Worm (Caenorhabditis elegans): ENCODE measurements around the gene C52B9.19.

C52B9.19 gene

ce11 chrX:4246867-4247591 is 35.3 kb upstream of the C52B9.19 start, which contains the start of gene F48D6.4:
F48D6.4 (minus strand) TSS chrX:4247212.
- TF ChIP-seq nhr-76 (tag; optimal IDR thresholded peaks at IDR 0.05) (no peak), elt-2 (tag; optimal IDR thresholded peaks at IDR 0.05) (peak; percentile 83), ama-1 (optimal IDR thresholded peaks at IDR 0.05) (peak; percentile 81), ZK546.5 (tag; optimal IDR thresholded peaks at IDR 0.05) (no peak)

- TF ChIP-seq pha-4 (tag; optimal IDR thresholded peaks at IDR 0.05) (peak; percentile 90), snpc-4 (tag; optimal IDR thresholded peaks at IDR 0.05) (no peak), nhr-43 (tag; optimal IDR thresholded peaks at IDR 0.05; ENCODE audit: poor library complexity, severe bottlenecking) (no peak), ceh-16 (tag; optimal IDR thresholded peaks at IDR 0.05) (no peak), pqm-1 (tag; optimal IDR thresholded peaks at IDR 0.05) (peak; percentile 48), elt-3 (tag; optimal IDR thresholded peaks at IDR 0.05) (no peak), skn-1 (tag; optimal IDR thresholded peaks at IDR 0.05) (no peak), elt-2 (tag; optimal IDR thresholded peaks at IDR 0.05) (peak; percentile 57)
These were observed 33.9 kb upstream of the C52B9.19 start for ce11 chrX:4248417-4248816.

- TF ChIP-seq ztf-11 (tag; optimal IDR thresholded peaks at IDR 0.05) (no peak), egl-5 (tag; optimal IDR thresholded peaks at IDR 0.05) (no peak), unc-39 (tag; optimal IDR thresholded peaks at IDR 0.05) (no peak), eor-1 (tag; optimal IDR thresholded peaks at IDR 0.05) (no peak), nhr-11 (tag; optimal IDR thresholded peaks at IDR 0.05) (no peak), nhr-43 (tag; optimal IDR thresholded peaks at IDR 0.05; ENCODE audit: poor library complexity, severe bottlenecking) (no peak), fos-1 (tag; optimal IDR thresholded peaks at IDR 0.05) (no peak), nhr-28 (tag; optimal IDR thresholded peaks at IDR 0.05) (no peak)
These were observed 33.4 kb upstream of the C52B9.19 start, which contains the start of gene hlh-13 for ce11 chrX:4248949-4249348. hlh-13 (plus strand) TSS chrX:4249249.

DNA sequence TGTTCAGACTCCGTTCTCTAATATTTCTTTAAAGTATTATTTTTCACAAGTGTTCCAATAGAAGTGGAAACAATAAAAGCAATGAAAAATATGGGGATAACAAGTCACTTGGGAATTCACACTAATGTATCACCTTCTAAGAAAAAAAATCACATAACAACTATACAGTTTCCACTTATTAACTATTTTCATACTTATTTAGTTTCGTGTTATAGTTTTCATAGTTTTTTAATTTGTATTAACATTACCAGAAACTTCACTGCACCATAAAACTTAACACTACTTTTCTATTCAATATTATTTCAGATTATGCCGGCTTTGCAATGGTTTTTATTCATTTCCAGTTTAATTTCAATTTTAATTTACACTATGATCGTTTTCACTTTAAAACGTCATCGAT is 30.3 kb upstream of the C52B9.19 start, which contains the start of gene srv-5:
srv-5 (plus strand) TSS at position 301 of the 400 bp plus-strand sequence.
- TF ChIP-seq nhr-77 (tag; optimal IDR thresholded peaks at IDR 0.05) (no peak), mdl-1 (tag; optimal IDR thresholded peaks at IDR 0.05) (no peak), snpc-4 (tag; optimal IDR thresholded peaks at IDR 0.05) (no peak), pqm-1 (tag; optimal IDR thresholded peaks at IDR 0.05) (no peak), zag-1 (tag; optimal IDR thresholded peaks at IDR 0.05) (no peak), elt-3 (tag; optimal IDR thresholded peaks at IDR 0.05) (no peak), ztf-11 (tag; optimal IDR thresholded peaks at IDR 0.05) (no peak), sea-2 (GFP tag; optimal IDR thresholded peaks at IDR 0.05) (no peak), nhr-28 (tag; optimal IDR thresholded peaks at IDR 0.05) (no peak), fkh-2 (tag; optimal IDR thresholded peaks at IDR 0.05) (no peak)

- peak; percentile 18 for TF ChIP-seq lin-39 (tag; optimal IDR thresholded peaks at IDR 0.05)
- no peak for TF ChIP-seq fkh-2 (tag; optimal IDR thresholded peaks at IDR 0.05)
- no peak for TF ChIP-seq ama-1 (optimal IDR thresholded peaks at IDR 0.05)
- TF ChIP-seq elt-1 (tag; optimal IDR thresholded peaks at IDR 0.05), result no peak
- no peak for TF ChIP-seq nhr-237 (tag; optimal IDR thresholded peaks at IDR 0.05)
- TF ChIP-seq pqm-1 (tag; optimal IDR thresholded peaks at IDR 0.05), result no peak
- TF ChIP-seq ceh-28 (tag; optimal IDR thresholded peaks at IDR 0.05), result peak; percentile 72
- no peak for TF ChIP-seq eor-1 (tag; optimal IDR thresholded peaks at IDR 0.05)
- no peak for TF ChIP-seq ztf-4 (tag; optimal IDR thresholded peaks at IDR 0.05)
- no peak for TF ChIP-seq skn-1 (tag; optimal IDR thresholded peaks at IDR 0.05)
- TF ChIP-seq nhr-77 (tag; optimal IDR thresholded peaks at IDR 0.05), result no peak
- TF ChIP-seq lin-15B (tag; optimal IDR thresholded peaks at IDR 0.05), result no peak
- TF ChIP-seq tbx-2 (tag; optimal IDR thresholded peaks at IDR 0.05), result no peak
- TF ChIP-seq mml-1 (tag; optimal IDR thresholded peaks at IDR 0.05), result no peak
- no peak for TF ChIP-seq ceh-82 (tag; optimal IDR thresholded peaks at IDR 0.05)
- peak; percentile 3 for TF ChIP-seq hmg-11 (tag; optimal IDR thresholded peaks at IDR 0.05)
- no peak for TF ChIP-seq nhr-43 (tag; optimal IDR thresholded peaks at IDR 0.05; ENCODE audit: poor library complexity, severe bottlenecking)
- TF ChIP-seq elt-3 (tag; optimal IDR thresholded peaks at IDR 0.05), result no peak
- peak; percentile 41 for TF ChIP-seq nhr-23 (tag; optimal IDR thresholded peaks at IDR 0.05)
- no peak for TF ChIP-seq ceh-9 (tag; optimal IDR thresholded peaks at IDR 0.05)
- no peak for TF ChIP-seq nhr-12 (tag; optimal IDR thresholded peaks at IDR 0.05)
- no peak for TF ChIP-seq zag-1 (tag; optimal IDR thresholded peaks at IDR 0.05)
- TF ChIP-seq mdl-1 (tag; optimal IDR thresholded peaks at IDR 0.05), result no peak
- TF ChIP-seq egl-27 (tag; optimal IDR thresholded peaks at IDR 0.05), result no peak
- no peak for TF ChIP-seq unc-39 (tag; optimal IDR thresholded peaks at IDR 0.05)
- TF ChIP-seq lsy-12 (tag; optimal IDR thresholded peaks at IDR 0.05), result no peak
- no peak for TF ChIP-seq ztf-11 (tag; optimal IDR thresholded peaks at IDR 0.05)
- TF ChIP-seq ZK546.5 (tag; optimal IDR thresholded peaks at IDR 0.05), result no peak
- no peak for TF ChIP-seq nhr-28 (tag; optimal IDR thresholded peaks at IDR 0.05)
- TF ChIP-seq daf-12 (tag; optimal IDR thresholded peaks at IDR 0.05), result no peak
- no peak for TF ChIP-seq R02D3.7 (tag; optimal IDR thresholded peaks at IDR 0.05)
- no peak for TF ChIP-seq elt-2 (tag; optimal IDR thresholded peaks at IDR 0.05)
- TF ChIP-seq aly-2 (tag; optimal IDR thresholded peaks at IDR 0.05), result no peak
- TF ChIP-seq nhr-11 (tag; optimal IDR thresholded peaks at IDR 0.05), result no peak
- TF ChIP-seq nhr-76 (tag; optimal IDR thresholded peaks at IDR 0.05), result no peak
- no peak for TF ChIP-seq fkh-10 (GFP tag; optimal IDR thresholded peaks at IDR 0.05)
These were observed 27.6 kb upstream of the C52B9.19 start, which contains the start of gene taf-11.1 for ce11 chrX:4254782-4255181. taf-11.1 (plus strand) TSS chrX:4255170.

Measured in whole organism, L3 larva.